Fruit fly (Drosophila melanogaster): Measurements from ENCODE around the gene CG46507.
"Not testable (repeated sequence)": the region's sequence is repeated elsewhere in the genome, so short reads cannot be mapped to it uniquely, and the experiment has no call there.

DNA sequence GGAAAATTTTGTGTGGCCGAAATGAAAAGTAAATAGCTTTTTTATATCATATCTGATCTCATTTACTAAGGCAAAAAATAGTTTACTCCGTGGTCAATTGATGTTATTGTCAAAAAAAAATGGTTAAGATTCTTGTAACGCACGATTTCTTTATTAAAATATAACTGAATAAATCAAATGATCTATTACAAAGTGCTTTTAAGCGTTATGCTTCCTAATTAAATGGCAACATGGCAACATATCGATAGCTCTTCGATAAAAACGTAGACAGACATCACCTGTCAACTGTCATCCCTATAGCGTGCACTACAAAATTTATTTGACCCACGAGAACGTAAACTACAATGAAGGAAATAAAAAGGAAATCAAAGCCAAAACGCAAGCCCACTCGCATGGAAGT, 15.2 kb upstream of the CG46507 start, which contains the start of gene CG46504:
- not testable (repeated sequence) for TF ChIP-seq sage (GFP tag; optimal IDR thresholded peaks at IDR 0.05); Sp1 (GFP tag; optimal IDR thresholded peaks at IDR 0.05); dmrt93B (GFP tag; optimal IDR thresholded peaks at IDR 0.05); psq (GFP tag; optimal IDR thresholded peaks at IDR 0.05); dl (GFP tag; optimal IDR thresholded peaks at IDR 0.05; ENCODE audit: insufficient read depth in 1 of 2, partially characterized antibody in 2 of 2); Hr78 (GFP tag; optimal IDR thresholded peaks at IDR 0.05); usp (GFP tag; optimal IDR thresholded peaks at IDR 0.05)

All from whole organism, wandering third instar larva.